Worm (Caenorhabditis elegans): ENCODE measurements around the gene Y43F8B.22.

DNA sequence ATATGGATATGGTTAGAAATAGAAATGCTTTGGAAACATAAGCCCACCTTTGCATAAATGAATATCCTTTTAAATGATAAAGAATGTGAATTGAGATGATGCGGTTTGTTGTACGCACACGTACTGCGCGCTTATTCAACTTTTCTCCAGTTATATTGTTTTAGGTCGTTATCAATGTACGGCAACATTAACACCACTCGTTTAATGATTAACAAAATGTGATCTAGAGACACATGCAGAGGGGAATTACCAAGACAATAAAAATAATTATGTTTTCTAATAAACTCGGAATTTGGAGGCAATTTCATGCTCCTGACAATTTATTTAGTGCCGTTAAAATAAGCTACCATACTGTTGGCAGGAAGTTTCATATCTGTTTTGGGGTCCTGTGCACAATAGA lies 37.2 kb upstream of the Y43F8B.22 start, which contains the start of gene M04C3.1:
- TF ChIP-seq ama-1 (optimal IDR thresholded peaks at IDR 0.05): no peak
- no peak for TF ChIP-seq mdl-1 (tag; optimal IDR thresholded peaks at IDR 0.05)
- no peak for TF ChIP-seq nhr-25 (tag; optimal IDR thresholded peaks at IDR 0.05)
- TF ChIP-seq skn-1 (tag; optimal IDR thresholded peaks at IDR 0.05): no peak
- no peak for TF ChIP-seq nhr-77 (tag; optimal IDR thresholded peaks at IDR 0.05)
- TF ChIP-seq nhr-237 (tag; optimal IDR thresholded peaks at IDR 0.05): no peak
- no peak for TF ChIP-seq F13H6.1 (tag; optimal IDR thresholded peaks at IDR 0.05)
- TF ChIP-seq nhr-12 (tag; optimal IDR thresholded peaks at IDR 0.05): no peak
- no peak for TF ChIP-seq crh-2 (tag; optimal IDR thresholded peaks at IDR 0.05)
